Worm (Caenorhabditis elegans) whole organism, mixed stage, embryonic: ENCODE measurements around the gene C04E12.4.

Source experiments
- blmp-1 ChIP-seq: fragments of 150-350 bp; optimal IDR thresholded peaks from 2 replicates; lab custom pipeline; 2014; ENCODE audit warnings: missing biosample characterization, missing genetic modification characterization
- ceh-39 ChIP-seq: fragments of 150-350 bp; optimal IDR thresholded peaks from 2 replicates; lab custom pipeline; 2014; ENCODE audit warnings: missing biosample characterization, missing genetic modification characterization
- ceh-43 ChIP-seq: fragments of 200-800 bp; sonication (Bioruptor generic); optimal IDR thresholded peaks from 2 replicates; lab custom pipeline; 2018; ENCODE audit warnings: mild to moderate bottlenecking, missing genetic modification characterization, moderate library complexity, missing compliant biosample characterization
- ceh-83 ChIP-seq: fragments of 200-800 bp; sonication (Bioruptor generic); optimal IDR thresholded peaks from 2 replicates; lab custom pipeline; 2018; ENCODE audit warnings: mild to moderate bottlenecking, missing genetic modification characterization, missing compliant biosample characterization
- ces-1 ChIP-seq: fragments of 150-350 bp; optimal IDR thresholded peaks from 2 replicates; lab custom pipeline; 2014; ENCODE audit warnings: missing biosample characterization, missing genetic modification reagents, missing genetic modification characterization
- drap-1 ChIP-seq: fragments of 200-800 bp; sonication (Bioruptor generic); optimal IDR thresholded peaks from 3 replicates; lab custom pipeline; 2018; ENCODE audit warnings: mild to moderate bottlenecking, missing genetic modification characterization, missing compliant biosample characterization
- elt-3 ChIP-seq: fragments of 150-350 bp; optimal IDR thresholded peaks from 2 replicates; lab custom pipeline; 2014; ENCODE audit warnings: missing biosample characterization, missing genetic modification characterization
- lin-13 ChIP-seq: fragments of 150-350 bp; optimal IDR thresholded peaks from 2 replicates; lab custom pipeline; 2014; ENCODE audit warnings: missing biosample characterization, missing genetic modification characterization
- lsy-2 ChIP-seq: fragments of 150-350 bp; optimal IDR thresholded peaks from 2 replicates; lab custom pipeline; 2014; ENCODE audit warnings: missing biosample characterization, missing genetic modification characterization
- mep-1 ChIP-seq: fragments of 150-350 bp; optimal IDR thresholded peaks from 2 replicates; lab custom pipeline; 2017; ENCODE audit warnings: missing biosample characterization, missing genetic modification reagents, missing genetic modification characterization, inconsistent platforms
- nhr-237 ChIP-seq: fragments of 150-350 bp; optimal IDR thresholded peaks from 2 replicates; lab custom pipeline; 2014; ENCODE audit warnings: missing biosample characterization, missing genetic modification characterization
- nhr-28 ChIP-seq: fragments of 150-350 bp; optimal IDR thresholded peaks from 2 replicates; lab custom pipeline; 2014; ENCODE audit warnings: missing biosample characterization, missing genetic modification characterization
- pha-4 ChIP-seq: fragments of 150-350 bp; optimal IDR thresholded peaks from 2 replicates; lab custom pipeline; 2018; ENCODE audit warnings: missing biosample characterization, missing genetic modification reagents, missing genetic modification characterization
- sptf-1 ChIP-seq: sonication (generic microtip); optimal IDR thresholded peaks from 2 replicates; lab custom pipeline; 2017; ENCODE audit warnings: mild to moderate bottlenecking, missing genetic modification characterization, moderate library complexity, missing compliant biosample characterization

DNA sequence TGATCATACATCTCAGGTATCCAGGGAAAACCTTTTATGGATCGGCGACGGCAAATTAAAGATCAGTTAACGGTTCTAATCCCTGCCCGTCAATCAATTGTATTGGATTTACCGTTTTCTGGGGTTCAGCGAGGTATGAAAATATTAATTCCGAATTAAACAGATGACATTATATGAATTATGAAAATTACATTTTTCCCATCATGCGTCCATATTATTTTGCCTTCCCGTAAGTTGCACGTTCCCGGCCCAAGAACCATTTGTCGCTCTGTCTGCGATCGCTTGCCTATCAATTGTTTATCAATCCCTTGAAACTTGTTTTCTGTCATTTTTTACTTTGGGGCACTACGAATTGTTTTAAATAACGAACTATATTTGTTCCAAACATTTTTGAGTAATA, 942 bp upstream of the C04E12.4 start:
- no peak for TF ChIP-seq ceh-83 (GFP tag; lab: Kevin White, UChicago)
- no peak for TF ChIP-seq mep-1 (tag; lab: Kevin White, UChicago)
- no peak for TF ChIP-seq ces-1 (GFP tag; lab: Kevin White, UChicago)
- TF ChIP-seq drap-1 (GFP tag; lab: Kevin White, UChicago): no peak
- TF ChIP-seq sptf-1 (tag; lab: Kevin White, UChicago): no peak
- TF ChIP-seq elt-3: no peak
- TF ChIP-seq ceh-39: no peak
- TF ChIP-seq blmp-1 (tag; lab: Kevin White, UChicago): no peak
- no peak for TF ChIP-seq nhr-28 (tag; lab: Kevin White, UChicago)
- no peak for TF ChIP-seq ceh-43
- no peak for TF ChIP-seq lsy-2 (tag; lab: Kevin White, UChicago)
- TF ChIP-seq nhr-237 (tag; lab: Kevin White, UChicago): no peak
- TF ChIP-seq pha-4 (tag; lab: Kevin White, UChicago): no peak
- no peak for TF ChIP-seq lin-13
